Worm (Caenorhabditis elegans) whole organism, young adult: Measurements from ENCODE around the gene stt-3.

Experiments used
- let-607 ChIP-seq, 2 experiments: fragments of 200-800 bp in 1 of 2; sonication (Bioruptor generic) in 1 of 2; sonication (generic microtip) in 1 of 2; optimal IDR thresholded peaks; 2 replicates each; lab custom pipeline; 2016 to 2018; ENCODE audit warnings: mild to moderate bottlenecking in 2 of 2, missing compliant biosample characterization in 2 of 2, missing genetic modification characterization in 2 of 2, moderate library complexity in 2 of 2, missing genotype in 1 of 2
- nfya-1 ChIP-seq: sonication (generic microtip); optimal IDR thresholded peaks from 2 replicates; lab custom pipeline; 2017; ENCODE audit warnings: antibody characterized with exemption, missing compliant biosample characterization, missing genetic modification characterization, borderline replicate concordance; ENCODE audit not compliant: insufficient read depth
- pbrm-1 ChIP-seq: fragments of 200-800 bp; sonication (Bioruptor generic); IDR thresholded peaks from 2 replicates; pipeline ENCODE4 v1.3.6; 2022; ENCODE audit warnings: missing genetic modification reagents, missing genetic modification characterization, missing compliant biosample characterization
- pha-4 ChIP-seq: fragments of 150-350 bp; sonication (generic microtip); optimal IDR thresholded peaks from 2 replicates; lab custom pipeline; 2014; ENCODE audit warnings: missing biosample characterization, missing genetic modification reagents, missing genetic modification characterization
- repo-1 ChIP-seq: sonication (generic microtip); optimal IDR thresholded peaks from 2 replicates; lab custom pipeline; 2017; ENCODE audit warnings: mild to moderate bottlenecking, missing genetic modification characterization, missing compliant biosample characterization
- rpc-1 ChIP-seq, 2 experiments: fragments of 150-350 bp in 1 of 2; sonication (generic microtip) in 1 of 2; optimal IDR thresholded peaks; 2 replicates each; lab custom pipeline; 2014 to 2018; ENCODE audit warnings: missing biosample characterization in 1 of 2, missing genetic modification characterization in 1 of 2, missing genetic modification reagents in 1 of 2, missing genotype in 1 of 2
- snpc-4 ChIP-seq, 5 experiments: fragments of 150-350 bp in 1 of 5; sonication (generic microtip) in 4 of 5; optimal IDR thresholded peaks; 2 replicates each; lab custom pipeline; 2014 to 2018; ENCODE audit warnings: missing genetic modification characterization in 5 of 5, missing biosample characterization in 3 of 5, antibody characterized with exemption in 2 of 5, mild to moderate bottlenecking in 2 of 5, missing compliant biosample characterization in 2 of 5, missing genotype in 2 of 5, moderate library complexity in 2 of 5, missing genetic modification reagents in 1 of 5
- somi-1 ChIP-seq: fragments of 200-800 bp; sonication (Bioruptor generic); optimal IDR thresholded peaks from 2 replicates; lab custom pipeline; 2018; ENCODE audit warnings: mild to moderate bottlenecking, missing genetic modification characterization, missing compliant biosample characterization

DNA sequence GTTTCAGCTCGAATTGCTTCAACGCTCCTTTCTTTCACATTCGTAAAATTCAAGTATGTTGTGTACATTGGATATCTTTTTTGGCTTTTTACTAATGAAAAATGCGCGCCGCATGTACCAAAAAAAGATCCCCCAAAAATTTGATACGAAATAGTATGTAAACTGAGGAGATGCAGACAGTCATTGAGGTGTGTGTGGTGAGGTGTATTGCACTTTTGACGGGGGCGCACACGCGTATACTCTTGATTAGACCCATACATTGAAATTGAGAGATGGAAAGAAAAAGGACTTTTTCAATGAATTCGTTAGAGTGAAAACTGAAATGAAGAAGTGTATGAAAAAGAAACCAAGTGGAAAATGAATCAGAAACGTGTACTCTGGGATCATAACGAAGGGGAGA lies 27.0 kb upstream of the stt-3 start:
- no peak for TF ChIP-seq pha-4 (tag; lab: Kevin White, UChicago)
- no peak for TF ChIP-seq repo-1 (tag; lab: Kevin White, UChicago)
- no peak for TF ChIP-seq snpc-4 (GFP tag; optimal IDR thresholded peaks at IDR 0.05; lab: Kevin White, UChicago)
- no peak for TF ChIP-seq snpc-4 (tag; optimal IDR thresholded peaks at IDR 0.05; lab: Kevin White, UChicago)
- TF ChIP-seq let-607 (tag; optimal IDR thresholded peaks at IDR 0.05; lab: Kevin White, UChicago), result no peak
- no peak for TF ChIP-seq rpc-1 (optimal IDR thresholded peaks at IDR 0.05; lab: Kevin White, UChicago)
- TF ChIP-seq rpc-1 (tag; optimal IDR thresholded peaks at IDR 0.05; lab: Kevin White, UChicago), result no peak
- TF ChIP-seq somi-1 (GFP tag; lab: Kevin White, UChicago), result no peak
- TF ChIP-seq nfya-1 (tag; lab: Kevin White, UChicago), result no peak
- TF ChIP-seq pbrm-1 (GFP tag; lab: Robert Waterston, UW), result no peak
